Fruit fly (Drosophila melanogaster): ENCODE data around the gene Dnaaf6.

- no peak for TF ChIP-seq CG8359 (GFP tag; optimal IDR thresholded peaks at IDR 0.05; ENCODE audit: borderline replicate concordance)
- TF ChIP-seq NFAT (GFP tag; IDR thresholded peaks at IDR 0.05), result no peak
- no peak for TF ChIP-seq jigr1 (GFP tag; IDR thresholded peaks at IDR 0.05)
Observed at dm6 chr3L:14640814-14641317, 43.7 kb upstream of the Dnaaf6 start.
